Fruit fly (Drosophila melanogaster) whole organism, embryonic: ENCODE measurements around the gene CG6527.

ENCODE experiments used
- Abd-B ChIP-seq: fragments of 200-800 bp; sonication (Bioruptor generic); optimal IDR thresholded peaks from 2 replicates; lab custom pipeline; 2018; ENCODE audit warnings: missing biosample characterization, mild to moderate bottlenecking, missing genetic modification characterization, moderate library complexity
- Ada2b ChIP-seq: fragments of 200-800 bp; sonication (Bioruptor generic); IDR thresholded peaks from 2 replicates; pipeline ENCODE4 v1.3.6; 2022; ENCODE audit warnings: missing biosample characterization, missing genetic modification characterization
- B-H1 ChIP-seq: fragments of 200-800 bp; sonication (Bioruptor generic); IDR thresholded peaks from 3 replicates; pipeline ENCODE4 v1.3.6; 2022; ENCODE audit warnings: missing biosample characterization, missing genetic modification characterization
- Bgb ChIP-seq: fragments of 200-800 bp; sonication (Bioruptor generic); IDR thresholded peaks from 2 replicates; pipeline ENCODE4 v1.3.6; 2022; ENCODE audit warnings: missing biosample characterization, missing genetic modification characterization; ENCODE audit not compliant: partially characterized antibody
- CG1024 ChIP-seq: fragments of 200-800 bp; sonication (Bioruptor generic); IDR thresholded peaks from 2 replicates; pipeline ENCODE4 v1.3.6; 2022; ENCODE audit warnings: missing biosample characterization, missing genetic modification characterization
- CG11504 ChIP-seq: fragments of 200-800 bp; sonication (Bioruptor generic); optimal IDR thresholded peaks from 3 replicates; lab custom pipeline; 2019; ENCODE audit warnings: missing biosample characterization, mild to moderate bottlenecking, missing genetic modification characterization, moderate library complexity
- CG12219 ChIP-seq: fragments of 200-800 bp; sonication (Bioruptor generic); optimal IDR thresholded peaks from 3 replicates; lab custom pipeline; 2018; ENCODE audit warnings: missing biosample characterization, mild to moderate bottlenecking, missing genetic modification characterization
- CG13424 ChIP-seq: fragments of 200-800 bp; sonication (Bioruptor generic); optimal IDR thresholded peaks from 2 replicates; lab custom pipeline; 2019; ENCODE audit warnings: missing biosample characterization, mild to moderate bottlenecking, missing genetic modification characterization, moderate library complexity
- CG15269 ChIP-seq: fragments of 200-800 bp; sonication (Bioruptor generic); optimal IDR thresholded peaks from 2 replicates; lab custom pipeline; 2018; ENCODE audit warnings: missing biosample characterization, mild to moderate bottlenecking, missing genetic modification characterization, moderate library complexity
- CG15601 ChIP-seq: fragments of 200-800 bp; sonication (Bioruptor generic); optimal IDR thresholded peaks from 3 replicates; lab custom pipeline; 2019; ENCODE audit warnings: missing biosample characterization, mild to moderate bottlenecking, missing genetic modification characterization, moderate library complexity
- CG18262 ChIP-seq: fragments of 200-800 bp; optimal IDR thresholded peaks from 3 replicates; lab custom pipeline; 2019; ENCODE audit warnings: missing biosample characterization, mild to moderate bottlenecking, missing genetic modification characterization, moderate library complexity
- CG2199 ChIP-seq: fragments of 200-800 bp; sonication (Bioruptor generic); IDR thresholded peaks from 3 replicates; pipeline ENCODE4 v1.3.6; 2022; ENCODE audit warnings: missing biosample characterization, missing genetic modification characterization
- CG2202 ChIP-seq: fragments of 200-800 bp; sonication (Bioruptor generic); optimal IDR thresholded peaks from 2 replicates; lab custom pipeline; 2018; ENCODE audit warnings: missing biosample characterization, mild to moderate bottlenecking, missing genetic modification characterization
- CG2712 ChIP-seq: fragments of 200-800 bp; optimal IDR thresholded peaks from 3 replicates; lab custom pipeline; 2019; ENCODE audit warnings: missing biosample characterization, mild to moderate bottlenecking, missing genetic modification characterization, moderate library complexity
- CG4424 ChIP-seq: fragments of 200-800 bp; sonication (Bioruptor generic); optimal IDR thresholded peaks from 3 replicates; lab custom pipeline; 2016; ENCODE audit warnings: missing biosample characterization, missing genetic modification characterization
- CG4730 ChIP-seq: fragments of 200-800 bp; sonication (Bioruptor generic); IDR thresholded peaks from 2 replicates; pipeline ENCODE4 v1.3.6; 2022; ENCODE audit warnings: missing biosample characterization, missing genetic modification characterization
- CG5245 ChIP-seq: fragments of 200-800 bp; sonication (Bioruptor generic); optimal IDR thresholded peaks from 3 replicates; lab custom pipeline; 2016; ENCODE audit warnings: missing biosample characterization, missing genetic modification characterization
- CG6854 ChIP-seq: fragments of 200-800 bp; sonication (Bioruptor generic); optimal IDR thresholded peaks from 3 replicates; lab custom pipeline; 2017; ENCODE audit warnings: missing biosample characterization, mild to moderate bottlenecking, missing genetic modification characterization
- CG8359 ChIP-seq: fragments of 200-800 bp; sonication (Bioruptor generic); optimal IDR thresholded peaks from 2 replicates; lab custom pipeline; 2017; ENCODE audit warnings: missing biosample characterization, mild to moderate bottlenecking, missing genetic modification characterization, borderline replicate concordance
- CG9932 ChIP-seq: fragments of 200-800 bp; sonication (Bioruptor generic); IDR thresholded peaks from 2 replicates; pipeline ENCODE4 v1.3.6; 2022; ENCODE audit warnings: missing biosample characterization, missing genetic modification characterization
- CoRest ChIP-seq: fragments of 200-800 bp; sonication (Bioruptor generic); optimal IDR thresholded peaks from 3 replicates; lab custom pipeline; 2018; ENCODE audit warnings: missing biosample characterization, mild to moderate bottlenecking, missing genetic modification characterization, moderate library complexity
- D ChIP-seq, 2 experiments: fragments of 200-800 bp in 1 of 2; fragments of >200 bp in 1 of 2; sonication (Bioruptor generic) in 1 of 2; optimal IDR thresholded peaks; 2 replicates in 1 of 2; 3 replicates in 1 of 2; lab custom pipeline; 2017; ENCODE audit warnings: mild to moderate bottlenecking in 1 of 2, missing biosample characterization in 1 of 2, missing genetic modification characterization in 1 of 2, missing genetic modification reagents in 1 of 2
- Drgx ChIP-seq: fragments of 200-800 bp; sonication (Bioruptor generic); IDR thresholded peaks from 2 replicates; pipeline ENCODE4 v1.3.6; 2022; ENCODE audit warnings: missing biosample characterization, missing genetic modification characterization
- Eip74EF ChIP-seq, 2 experiments: fragments of 200-800 bp in 1 of 2; fragments of >200 bp in 1 of 2; sonication (Bioruptor generic) in 1 of 2; optimal IDR thresholded peaks; 2 replicates each; lab custom pipeline; 2017 to 2019; ENCODE audit warnings: missing biosample characterization in 2 of 2, missing genetic modification characterization in 2 of 2, mild to moderate bottlenecking in 1 of 2, moderate library complexity in 1 of 2
- Gug ChIP-seq: fragments of 200-800 bp; sonication (Bioruptor generic); IDR thresholded peaks from 4 replicates; pipeline ENCODE4 v1.3.6; 2022; ENCODE audit warnings: missing biosample characterization, missing genetic modification characterization
- Kr ChIP-seq: fragments of 200-800 bp; sonication (Bioruptor generic); optimal IDR thresholded peaks from 2 replicates; lab custom pipeline; 2017; ENCODE audit warnings: missing biosample characterization, mild to moderate bottlenecking, missing genetic modification characterization
- Med ChIP-seq: fragments of 200-800 bp; sonication (Bioruptor generic); peaks from one replicate; lab custom pipeline; 2016; ENCODE audit warnings: missing biosample characterization, missing genetic modification characterization, mild to moderate bottlenecking, inconsistent platforms, moderate library complexity
- Sry-δ ChIP-seq: fragments of 200-800 bp; sonication (Bioruptor generic); optimal IDR thresholded peaks from 2 replicates; lab custom pipeline; 2016; ENCODE audit warnings: missing biosample characterization, missing genetic modification characterization
- al ChIP-seq: fragments of 200-800 bp; sonication (Bioruptor generic); IDR thresholded peaks from 2 replicates; pipeline ENCODE4 v1.3.6; 2022; ENCODE audit warnings: missing biosample characterization, missing genetic modification characterization
- ash1 ChIP-seq: fragments of 200-800 bp; sonication (Bioruptor generic); optimal IDR thresholded peaks from 2 replicates; lab custom pipeline; 2018; ENCODE audit warnings: missing biosample characterization, mild to moderate bottlenecking, missing genetic modification characterization
- az2 ChIP-seq: fragments of 200-800 bp; sonication (Bioruptor generic); optimal IDR thresholded peaks from 3 replicates; lab custom pipeline; 2016; ENCODE audit warnings: missing biosample characterization, missing genetic modification characterization
- cas ChIP-seq: fragments of 200-800 bp; sonication (Bioruptor generic); IDR thresholded peaks from 2 replicates; pipeline ENCODE4 v1.3.6; 2022; ENCODE audit warnings: missing biosample characterization, missing genetic modification characterization
- chm ChIP-seq: fragments of 200-800 bp; sonication (Bioruptor generic); IDR thresholded peaks from 2 replicates; pipeline ENCODE4 v1.3.6; 2022; ENCODE audit warnings: missing biosample characterization, missing genetic modification characterization
- ci ChIP-seq: fragments of 200-800 bp; sonication (Bioruptor generic); IDR thresholded peaks from 3 replicates; pipeline ENCODE4 v1.3.6; 2022; ENCODE audit warnings: missing biosample characterization, missing genetic modification characterization
- ftz-f1 ChIP-seq: fragments of 200-800 bp; sonication (Bioruptor generic); optimal IDR thresholded peaks from 2 replicates; lab custom pipeline; 2016; ENCODE audit warnings: missing biosample characterization, missing genetic modification characterization
- grn ChIP-seq: fragments of 200-800 bp; sonication (Bioruptor generic); optimal IDR thresholded peaks from 3 replicates; lab custom pipeline; 2017; ENCODE audit warnings: missing biosample characterization, missing genetic modification characterization
- hbn ChIP-seq: fragments of 200-800 bp; sonication (Bioruptor generic); IDR thresholded peaks from 2 replicates; pipeline ENCODE4 v1.3.6; 2022; ENCODE audit warnings: missing biosample characterization, missing genetic modification characterization; ENCODE audit not compliant: partially characterized antibody
- knrl ChIP-seq: fragments of 200-800 bp; sonication (Bioruptor generic); IDR thresholded peaks from 3 replicates; pipeline ENCODE4 v1.3.6; 2022; ENCODE audit warnings: missing biosample characterization, missing genetic modification characterization; ENCODE audit not compliant: partially characterized antibody
- maf-S ChIP-seq: fragments of 200-800 bp; sonication (Bioruptor generic); optimal IDR thresholded peaks from 2 replicates; lab custom pipeline; 2016; ENCODE audit warnings: missing biosample characterization, missing genetic modification characterization
- nerfin-2 ChIP-seq: fragments of 200-800 bp; sonication (Bioruptor generic); IDR thresholded peaks from 2 replicates; pipeline ENCODE4 v1.3.6; 2022; ENCODE audit warnings: missing biosample characterization, missing genetic modification characterization; ENCODE audit not compliant: partially characterized antibody
- p53 ChIP-seq: fragments of 200-800 bp; sonication (Bioruptor generic); optimal IDR thresholded peaks from 2 replicates; lab custom pipeline; 2016; ENCODE audit warnings: missing biosample characterization, missing genetic modification characterization
- pan ChIP-seq, 4 experiments: fragments of >200 bp in 3 of 4; fragments of 200-800 bp in 1 of 4; sonication (Bioruptor generic) in 1 of 4; optimal IDR thresholded peaks in 3 of 4; IDR thresholded peaks in 1 of 4; 2 replicates each; pipeline versions ENCODE4 v1.3.6 to Lab custom; 2017 to 2022; ENCODE audit warnings: missing biosample characterization in 2 of 4, missing genetic modification characterization in 2 of 4, mixed read lengths in 1 of 4
- schlank ChIP-seq: fragments of 200-800 bp; sonication (Bioruptor generic); optimal IDR thresholded peaks from 2 replicates; lab custom pipeline; 2018; ENCODE audit warnings: missing biosample characterization, mild to moderate bottlenecking, missing genetic modification characterization
- sens ChIP-seq: fragments of 200-800 bp; sonication (Bioruptor generic); peaks from one replicate; lab custom pipeline; 2016; ENCODE audit warnings: missing biosample characterization, missing genetic modification characterization
- sqz ChIP-seq: fragments of 200-800 bp; sonication (Bioruptor generic); optimal IDR thresholded peaks from 3 replicates; lab custom pipeline; 2018; ENCODE audit warnings: missing biosample characterization, mild to moderate bottlenecking, missing genetic modification characterization
- sr ChIP-seq: fragments of 200-800 bp; sonication (Bioruptor generic); IDR thresholded peaks from 3 replicates; pipeline ENCODE4 v1.3.6; 2022; ENCODE audit warnings: missing biosample characterization, missing genetic modification characterization
- tap ChIP-seq: fragments of 200-800 bp; optimal IDR thresholded peaks from 3 replicates; lab custom pipeline; 2019; ENCODE audit warnings: missing biosample characterization, mild to moderate bottlenecking, missing genetic modification characterization, moderate library complexity
- ttk ChIP-seq: fragments of 200-800 bp; sonication (Bioruptor generic); IDR thresholded peaks from 2 replicates; pipeline ENCODE4 v2.1.2; 2022; ENCODE audit warnings: missing biosample characterization, missing genetic modification characterization
- tx ChIP-seq: fragments of 200-800 bp; sonication (Bioruptor generic); optimal IDR thresholded peaks from 2 replicates; lab custom pipeline; 2016; ENCODE audit warnings: missing biosample characterization, missing genetic modification characterization
- vfl ChIP-seq: fragments of 200-800 bp; sonication (Bioruptor generic); optimal IDR thresholded peaks from 2 replicates; lab custom pipeline; 2016; ENCODE audit warnings: missing biosample characterization, missing genetic modification characterization

CG6527 gene

dm6 chr3L:10536297-10536696 lies 22.6 kb downstream of the CG6527 start (continued):
- TF ChIP-seq pan (optimal IDR thresholded peaks at IDR 0.05; lab: Kevin White, UChicago) (no peak), pan (GFP tag; optimal IDR thresholded peaks at IDR 0.05 in 1 of 2, IDR thresholded peaks at IDR 0.05 in 1 of 2) (peak in 1 of 2 experiments; percentile 18), Drgx (no peak), vfl (GFP tag; lab: Kevin White, UChicago) (no peak), sens (GFP tag; lab: Kevin White, UChicago) (no peak), CG2712 (tag; lab: Kevin White, UChicago) (peak; percentile 75), CG4424 (GFP tag; lab: Kevin White, UChicago) (no peak), CG5245 (GFP tag; lab: Kevin White, UChicago) (no peak), CoRest (tag; lab: Kevin White, UChicago) (peak; percentile 39), CG9932 (GFP tag; lab: Robert Waterston, UW) (no peak), CG6854 (GFP tag; lab: Kevin White, UChicago) (no peak), tap (tag; lab: Kevin White, UChicago) (peak; percentile 7), CG15269 (tag; lab: Kevin White, UChicago) (peak; percentile 23), D (optimal IDR thresholded peaks at IDR 0.05; lab: Kevin White, UChicago) (no peak), D (GFP tag; optimal IDR thresholded peaks at IDR 0.05; lab: Kevin White, UChicago) (peak; percentile 2), CG2199 (GFP tag; lab: Robert Waterston, UW) (no peak), az2 (GFP tag; lab: Kevin White, UChicago) (peak; percentile 3), ftz-f1 (GFP tag; lab: Kevin White, UChicago) (no peak), al (GFP tag; lab: Robert Waterston, UW) (no peak), CG4730 (GFP tag; lab: Robert Waterston, UW) (no peak), maf-S (no peak), CG18262 (tag; lab: Kevin White, UChicago) (peak; percentile 67), hbn (GFP tag; lab: Robert Waterston, UW) (no peak), Abd-B (GFP tag; lab: Kevin White, UChicago) (peak; percentile 46), knrl (no peak), Sry-δ (GFP tag; lab: Kevin White, UChicago) (no peak), p53 (GFP tag; lab: Kevin White, UChicago) (no peak), CG1024 (GFP tag; lab: Robert Waterston, UW) (no peak), CG2202 (no peak), Bgb (GFP tag; lab: Robert Waterston, UW) (no peak), CG11504 (tag; lab: Kevin White, UChicago) (peak; percentile 48), tx (GFP tag; lab: Kevin White, UChicago) (no peak), Med (GFP tag; lab: Kevin White, UChicago) (no peak), ash1 (GFP tag; lab: Kevin White, UChicago) (no peak), ci (GFP tag; lab: Robert Waterston, UW) (no peak), nerfin-2 (GFP tag; lab: Robert Waterston, UW) (no peak), B-H1 (GFP tag; lab: Robert Waterston, UW) (peak; percentile 21; the same call in 1 of the 3 replicates), Gug (no peak), CG13424 (tag; lab: Kevin White, UChicago) (peak; percentile 41), CG12219 (GFP tag; lab: Kevin White, UChicago) (no peak), cas (GFP tag; lab: Robert Waterston, UW) (no peak), CG8359 (GFP tag; lab: Kevin White, UChicago) (no peak), chm (GFP tag; lab: Robert Waterston, UW) (no peak), grn (no peak), Eip74EF (GFP tag; optimal IDR thresholded peaks at IDR 0.05; lab: Kevin White, UChicago) (peak in 1 of 2 experiments; percentile 0), Kr (GFP tag; lab: Kevin White, UChicago) (no peak), sr (GFP tag; lab: Robert Waterston, UW) (no peak), sqz (GFP tag; lab: Kevin White, UChicago) (no peak), Ada2b (GFP tag; lab: Robert Waterston, UW) (no peak), CG15601 (tag; lab: Kevin White, UChicago) (peak; percentile 35), schlank (tag; lab: Kevin White, UChicago) (no peak), ttk (GFP tag; lab: Robert Waterston, UW) (peak; percentile 41; the same call in 1 of the 2 replicates)
